Worm (Caenorhabditis elegans) whole organism, L4 larva: ENCODE results near the gene F22F7.4.
"Not testable (repeated sequence)": the region's sequence is repeated elsewhere in the genome, so short reads cannot be mapped to it uniquely, and the experiment has no call there.

ENCODE experiments used
- F10B5.3 ChIP-seq: sonication (generic microtip); optimal IDR thresholded peaks from 2 replicates; lab custom pipeline; 2016; ENCODE audit warnings: mild to moderate bottlenecking, missing genetic modification characterization, missing compliant biosample characterization
- R02D3.7 ChIP-seq: fragments of 150-350 bp; sonication (generic microtip); optimal IDR thresholded peaks from 3 replicates; lab custom pipeline; 2014; ENCODE audit warnings: missing biosample characterization, missing genetic modification characterization
- ZK337.2 ChIP-seq: fragments of 200-800 bp; sonication (Bioruptor generic); IDR thresholded peaks from 2 replicates; pipeline ENCODE4 v1.3.6; 2022; ENCODE audit warnings: missing genetic modification reagents, missing genetic modification characterization, missing compliant biosample characterization
- ZK546.5 ChIP-seq, 2 experiments: sonication (generic microtip); optimal IDR thresholded peaks; 2 replicates each; lab custom pipeline; 2017; ENCODE audit warnings: missing biosample characterization in 2 of 2, missing genetic modification characterization in 2 of 2
- aha-1 ChIP-seq: fragments of 150-350 bp; peaks from one replicate; lab custom pipeline; 2014; ENCODE audit warnings: missing biosample characterization, missing genetic modification characterization
- arid-1 ChIP-seq: fragments of 200-800 bp; sonication (Bioruptor generic); conservative IDR thresholded peaks from 2 replicates; pipeline ENCODE4 v1.3.6; 2022; ENCODE audit warnings: missing genetic modification reagents, missing genetic modification characterization, missing compliant biosample characterization
- ceh-20 ChIP-seq: fragments of 200-800 bp; sonication (Bioruptor generic); IDR thresholded peaks from 2 replicates; pipeline ENCODE4 v1.3.6; 2022; ENCODE audit warnings: missing genetic modification reagents, missing genetic modification characterization, missing compliant biosample characterization
- ceh-28 ChIP-seq: fragments of 150-350 bp; optimal IDR thresholded peaks from 2 replicates; lab custom pipeline; 2014; ENCODE audit warnings: missing biosample characterization, missing genetic modification reagents, missing genetic modification characterization
- ceh-32 ChIP-seq: sonication (generic microtip); optimal IDR thresholded peaks from 2 replicates; lab custom pipeline; 2016; ENCODE audit warnings: mild to moderate bottlenecking, missing genetic modification characterization, missing compliant biosample characterization; ENCODE audit not compliant: poor library complexity
- ceh-82 ChIP-seq: sonication (generic microtip); optimal IDR thresholded peaks from 2 replicates; lab custom pipeline; 2017; ENCODE audit warnings: missing biosample characterization, missing genetic modification characterization
- ces-1 ChIP-seq: fragments of 150-350 bp; sonication (generic microtip); optimal IDR thresholded peaks from 4 replicates; lab custom pipeline; 2014; ENCODE audit warnings: missing biosample characterization, missing genetic modification reagents, missing genetic modification characterization
- cey-2 ChIP-seq: sonication (generic microtip); optimal IDR thresholded peaks from 3 replicates; lab custom pipeline; 2017; ENCODE audit warnings: missing genetic modification characterization, mild to moderate bottlenecking, missing compliant biosample characterization, antibody characterized with exemption, borderline replicate concordance; ENCODE audit not compliant: insufficient read depth
- daf-12 ChIP-seq: fragments of 150-350 bp; optimal IDR thresholded peaks from 2 replicates; lab custom pipeline; 2014; ENCODE audit warnings: missing biosample characterization, missing genetic modification reagents, missing genetic modification characterization
- daf-16 ChIP-seq, 3 experiments: sonication (generic microtip); optimal IDR thresholded peaks; 2 replicates each; lab custom pipeline; 2016 to 2017; ENCODE audit warnings: missing genetic modification characterization in 3 of 3, missing genetic modification reagents in 3 of 3, mild to moderate bottlenecking in 2 of 3, missing compliant biosample characterization in 2 of 3, missing biosample characterization in 1 of 3, moderate library complexity in 1 of 3
- daf-19 ChIP-seq: fragments of 200-800 bp; sonication (Bioruptor generic); conservative IDR thresholded peaks from 2 replicates; pipeline ENCODE4 v1.3.6; 2022; ENCODE audit warnings: missing genetic modification characterization, missing compliant biosample characterization
- dmd-6 ChIP-seq: fragments of 200-800 bp; sonication (Bioruptor generic); IDR thresholded peaks from 2 replicates; pipeline ENCODE4 v1.3.6; 2022; ENCODE audit warnings: missing genetic modification reagents, missing genetic modification characterization, missing compliant biosample characterization
- dmd-8 ChIP-seq: fragments of 200-800 bp; sonication (Bioruptor generic); IDR thresholded peaks from 2 replicates; pipeline ENCODE4 v1.3.6; 2022; ENCODE audit warnings: missing genetic modification characterization, missing compliant biosample characterization
- egl-43 ChIP-seq: fragments of 200-800 bp; sonication (Bioruptor generic); IDR thresholded peaks from 2 replicates; pipeline ENCODE4 v1.3.6; 2022; ENCODE audit warnings: missing genetic modification reagents, missing genetic modification characterization, missing compliant biosample characterization
- fos-1 ChIP-seq: fragments of 150-350 bp; optimal IDR thresholded peaks from 2 replicates; lab custom pipeline; 2014; ENCODE audit warnings: missing biosample characterization, missing genetic modification characterization
- gei-8 ChIP-seq: fragments of 200-800 bp; sonication (Bioruptor generic); optimal IDR thresholded peaks from 2 replicates; lab custom pipeline; 2018; ENCODE audit warnings: mild to moderate bottlenecking, missing genetic modification characterization, missing compliant biosample characterization
- hif-1 ChIP-seq, 2 experiments: sonication (generic microtip); optimal IDR thresholded peaks; 2 replicates each; lab custom pipeline; 2016 to 2017; ENCODE audit warnings: missing compliant biosample characterization in 2 of 2, missing genetic modification characterization in 2 of 2, missing genetic modification reagents in 2 of 2, missing genotype in 2 of 2, mild to moderate bottlenecking in 1 of 2
- lin-1 ChIP-seq: fragments of 200-800 bp; sonication (Bioruptor generic); IDR thresholded peaks from 2 replicates; pipeline ENCODE4 v1.3.6; 2022; ENCODE audit warnings: missing genetic modification reagents, missing genetic modification characterization, missing compliant biosample characterization
- lin-39 ChIP-seq: fragments of 150-350 bp; optimal IDR thresholded peaks from 2 replicates; lab custom pipeline; 2014; ENCODE audit warnings: missing biosample characterization, missing genetic modification reagents, missing genetic modification characterization
- madf-5 ChIP-seq, 2 experiments: fragments of 200-800 bp; sonication (Bioruptor generic); IDR thresholded peaks; 2 replicates each; pipeline ENCODE4 v1.3.6; 2022; ENCODE audit warnings: missing compliant biosample characterization in 2 of 2, missing genetic modification characterization in 2 of 2
- mdl-1 ChIP-seq, 2 experiments: fragments of 150-350 bp in 1 of 2; sonication (generic microtip) in 1 of 2; optimal IDR thresholded peaks; 2 replicates each; lab custom pipeline; 2014 to 2017; ENCODE audit warnings: missing biosample characterization in 2 of 2, missing genetic modification characterization in 2 of 2
- mdt-29 ChIP-seq: fragments of 200-800 bp; sonication (Bioruptor generic); IDR thresholded peaks from 2 replicates; pipeline ENCODE4 v1.3.6; 2022; ENCODE audit warnings: missing genetic modification reagents, missing genetic modification characterization, missing compliant biosample characterization
- mep-1 ChIP-seq: fragments of 150-350 bp; sonication (generic microtip); optimal IDR thresholded peaks from 3 replicates; lab custom pipeline; 2014; ENCODE audit warnings: missing biosample characterization, missing genetic modification characterization
- mxl-2 ChIP-seq: fragments of 200-800 bp; sonication (Bioruptor generic); conservative IDR thresholded peaks from 2 replicates; pipeline ENCODE4 v1.3.6; 2022; ENCODE audit warnings: missing genetic modification reagents, missing genetic modification characterization, missing compliant biosample characterization
- mxl-3 ChIP-seq: fragments of 200-800 bp; sonication (Bioruptor generic); optimal IDR thresholded peaks from 2 replicates; lab custom pipeline; 2018; ENCODE audit warnings: mild to moderate bottlenecking, missing genetic modification characterization, missing compliant biosample characterization
- nhr-11 ChIP-seq: fragments of 150-350 bp; optimal IDR thresholded peaks from 2 replicates; lab custom pipeline; 2014; ENCODE audit warnings: missing biosample characterization, missing genetic modification characterization
- nhr-28 ChIP-seq: fragments of 150-350 bp; optimal IDR thresholded peaks from 2 replicates; lab custom pipeline; 2014; ENCODE audit warnings: missing biosample characterization, missing genetic modification characterization
- nhr-6 ChIP-seq: fragments of 150-350 bp; optimal IDR thresholded peaks from 2 replicates; lab custom pipeline; 2014; ENCODE audit warnings: missing biosample characterization, missing genetic modification characterization
- php-3 ChIP-seq: fragments of 200-800 bp; sonication (Bioruptor generic); IDR thresholded peaks from 2 replicates; pipeline ENCODE4 v1.3.6; 2022; ENCODE audit warnings: missing genetic modification reagents, missing genetic modification characterization, missing compliant biosample characterization
- rbr-2 ChIP-seq: sonication (generic microtip); optimal IDR thresholded peaks from 2 replicates; lab custom pipeline; 2016; ENCODE audit warnings: missing genotype, missing genetic modification characterization, missing compliant biosample characterization
- tra-1 ChIP-seq: fragments of 200-800 bp; sonication (Bioruptor generic); IDR thresholded peaks from 2 replicates; pipeline ENCODE4 v1.3.6; 2022; ENCODE audit warnings: missing genetic modification reagents, missing genetic modification characterization, missing compliant biosample characterization
- unc-62 ChIP-seq, 3 experiments: fragments of 150-350 bp in 1 of 3; sonication (generic microtip); optimal IDR thresholded peaks in 2 of 3; peaks in 1 of 3; 1 replicate in 1 of 3; 2 replicates in 2 of 3; lab custom pipeline; 2014 to 2017; ENCODE audit warnings: missing biosample characterization in 3 of 3, missing genetic modification characterization in 3 of 3, missing genetic modification reagents in 3 of 3, missing genotype in 1 of 3
- zag-1 ChIP-seq: fragments of 150-350 bp; optimal IDR thresholded peaks from 2 replicates; lab custom pipeline; 2014; ENCODE audit warnings: missing biosample characterization, missing genetic modification characterization
- zfp-2 ChIP-seq: sonication (generic microtip); optimal IDR thresholded peaks from 2 replicates; lab custom pipeline; 2016; ENCODE audit warnings: mild to moderate bottlenecking, missing genetic modification characterization, missing compliant biosample characterization
- ztf-11 ChIP-seq: fragments of 150-350 bp; optimal IDR thresholded peaks from 2 replicates; lab custom pipeline; 2014; ENCODE audit warnings: missing biosample characterization, missing genetic modification characterization

The F22F7.4 gene

ce11 chrV:2146044-2146443 is 40.2 kb upstream of the F22F7.4 start, which contains the start of gene str-52:
Gene str-52, minus strand, starts transcription at chrV:2146144.
- TF ChIP-seq gei-8 (GFP tag; lab: Kevin White, UChicago) = no peak
- no peak for TF ChIP-seq ces-1
- TF ChIP-seq ZK546.5 (tag; optimal IDR thresholded peaks at IDR 0.05; lab: Kevin White, UChicago) = no peak
- no peak for TF ChIP-seq rbr-2 (tag; lab: Kevin White, UChicago)
- TF ChIP-seq fos-1 (tag; lab: Kevin White, UChicago) = no peak
- no peak for TF ChIP-seq dmd-8 (GFP tag; lab: Robert Waterston, UW)
- no peak for TF ChIP-seq zag-1 (tag; lab: Kevin White, UChicago)
- no peak for TF ChIP-seq dmd-6 (GFP tag; lab: Robert Waterston, UW)

DNA sequence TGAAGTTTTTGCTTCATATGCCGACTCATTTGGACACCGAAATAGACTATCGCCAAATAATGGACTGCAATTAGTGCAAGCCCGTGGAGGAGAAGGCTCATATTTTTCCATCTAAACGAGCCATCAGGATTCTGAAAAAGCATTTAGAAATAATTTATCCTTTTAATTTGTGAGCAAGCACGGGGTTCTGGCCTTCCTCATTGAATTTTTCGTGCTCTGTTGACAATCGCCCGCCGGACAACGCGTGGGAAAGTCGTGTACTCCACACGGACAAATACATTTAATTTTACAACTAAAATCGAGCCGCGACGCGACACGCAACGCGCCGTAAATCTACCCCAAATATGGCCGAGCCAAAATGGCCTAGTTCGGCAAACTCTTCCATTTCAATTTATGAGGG is 38.5 kb upstream of the F22F7.4 start, which contains the start of gene F22F7.12:
Gene F22F7.12 (minus strand): TSS at position 101 of the 400 bp plus-strand sequence.
- not testable (repeated sequence) for TF ChIP-seq ztf-11 (tag; lab: Kevin White, UChicago); madf-5 (GFP tag; IDR thresholded peaks at IDR 0.05; lab: Robert Waterston, UW); ceh-32 (tag; lab: Kevin White, UChicago)

DNA sequence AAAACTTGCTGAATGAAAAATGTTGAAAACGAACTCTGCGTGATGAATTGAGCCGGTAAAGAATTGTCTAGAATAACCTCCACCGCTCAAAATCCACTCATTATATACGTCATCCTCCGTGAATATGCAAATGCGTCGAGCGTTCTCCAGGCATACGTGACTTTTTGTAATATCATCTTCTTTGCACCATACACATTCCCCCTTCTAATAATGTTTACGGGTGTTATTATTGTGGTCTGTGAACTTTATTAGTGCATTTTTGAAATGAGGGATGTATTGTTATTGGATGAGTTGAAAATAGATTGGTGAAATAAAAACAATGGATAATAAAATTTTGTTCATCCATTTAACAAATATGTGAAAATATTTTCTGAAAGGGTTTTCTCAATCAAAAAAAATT is 34.0 kb upstream of the F22F7.4 start, which contains the start of gene F22F7.7:
Gene F22F7.7 (minus strand): TSS at position 125 of the 400 bp plus-strand sequence.
- no peak for TF ChIP-seq lin-39
- peak; percentile 94 for TF ChIP-seq aha-1 (tag; lab: Kevin White, UChicago)
- TF ChIP-seq zfp-2 (tag; lab: Kevin White, UChicago) = no peak
- no peak for TF ChIP-seq mxl-2 (GFP tag; lab: Robert Waterston, UW)
- no peak for TF ChIP-seq mep-1 (tag; lab: Kevin White, UChicago)
- peak in 1 of 2 experiments; percentile 69 for TF ChIP-seq hif-1 (tag; optimal IDR thresholded peaks at IDR 0.05; lab: Kevin White, UChicago)
- TF ChIP-seq mdl-1 (tag; optimal IDR thresholded peaks at IDR 0.05; lab: Kevin White, UChicago) = no peak
- TF ChIP-seq dmd-8 (GFP tag; lab: Robert Waterston, UW) = no peak
- no peak for TF ChIP-seq egl-43 (GFP tag; lab: Robert Waterston, UW)
- no peak for TF ChIP-seq ceh-20 (GFP tag; lab: Robert Waterston, UW)
- no peak for TF ChIP-seq daf-12 (tag; lab: Kevin White, UChicago)
- TF ChIP-seq php-3 (GFP tag; lab: Robert Waterston, UW) = no peak
- no peak for TF ChIP-seq cey-2 (tag; lab: Kevin White, UChicago)
- no peak for TF ChIP-seq arid-1 (GFP tag; lab: Robert Waterston, UW)
- TF ChIP-seq nhr-28 (tag; lab: Kevin White, UChicago) = no peak

DNA sequence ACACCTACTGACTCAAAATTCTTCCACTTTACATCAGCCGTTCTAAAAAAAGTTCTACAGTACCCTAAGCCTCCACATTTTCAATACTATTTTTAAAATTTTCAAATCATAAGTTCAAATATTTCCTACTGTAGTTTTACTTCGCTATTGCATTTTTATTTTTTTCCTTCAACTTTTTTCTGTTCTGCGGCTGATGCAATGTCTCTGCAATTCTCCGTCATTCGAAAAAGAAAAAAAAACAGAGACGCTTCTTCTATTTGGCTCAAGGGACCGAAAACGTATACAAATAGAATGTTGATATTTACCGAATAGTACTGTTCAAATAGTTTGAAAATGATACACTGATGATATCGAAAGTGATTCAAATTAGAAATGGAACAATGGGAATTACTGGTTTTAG is 32.4 kb upstream of the F22F7.4 start:
- TF ChIP-seq nhr-28 (tag; lab: Kevin White, UChicago) (peak; percentile 12), nhr-11 (peak; percentile 43), mdt-29 (GFP tag; lab: Robert Waterston, UW) (no peak), unc-62 (GFP tag; optimal IDR thresholded peaks at IDR 0.05 in 1 of 2; lab: Kevin White, UChicago) (peak in 1 of 2 experiments; percentile 42), unc-62 (tag; optimal IDR thresholded peaks at IDR 0.05; lab: Kevin White, UChicago) (no peak)

- TF ChIP-seq ces-1 = no peak
- peak; percentile 62 for TF ChIP-seq dmd-6 (GFP tag; lab: Robert Waterston, UW)
- TF ChIP-seq daf-16 (GFP tag; optimal IDR thresholded peaks at IDR 0.05; lab: Kevin White, UChicago) = no peak
- TF ChIP-seq daf-16 (tag; optimal IDR thresholded peaks at IDR 0.05; lab: Kevin White, UChicago) = peak; percentile 37
- TF ChIP-seq, all 104 proteins: peak for 2
Observed at ce11 chrV:2137010-2137409, 31.1 kb upstream of the F22F7.4 start.

- TF ChIP-seq aha-1 (tag; lab: Kevin White, UChicago) = peak; percentile 60
- peak in 1 of 2 experiments; percentile 68 for TF ChIP-seq mdl-1 (tag; optimal IDR thresholded peaks at IDR 0.05; lab: Kevin White, UChicago)
- TF ChIP-seq daf-19 (GFP tag; lab: Robert Waterston, UW) = no peak
- peak; percentile 95 for TF ChIP-seq mxl-3 (GFP tag; lab: Kevin White, UChicago)
- no peak for TF ChIP-seq ceh-28 (tag; lab: Kevin White, UChicago)
- TF ChIP-seq dmd-6 (GFP tag; lab: Robert Waterston, UW) = peak; percentile 52
- TF ChIP-seq nhr-28 (tag; lab: Kevin White, UChicago) = peak; percentile 63
- no peak for TF ChIP-seq ceh-82 (tag; lab: Kevin White, UChicago)
- TF ChIP-seq lin-1 (GFP tag; lab: Robert Waterston, UW) = no peak
- no peak for TF ChIP-seq ceh-32 (tag; lab: Kevin White, UChicago)
- no peak for TF ChIP-seq R02D3.7 (tag; lab: Kevin White, UChicago)
- no peak for TF ChIP-seq F10B5.3 (tag; lab: Kevin White, UChicago)
- no peak for TF ChIP-seq ceh-20 (GFP tag; lab: Robert Waterston, UW)
- TF ChIP-seq arid-1 (GFP tag; lab: Robert Waterston, UW) = peak; percentile 45; the same call in 1 of the 2 replicates
- no peak for TF ChIP-seq fos-1 (tag; lab: Kevin White, UChicago)
- TF ChIP-seq ZK337.2 (GFP tag; lab: Robert Waterston, UW) = 0 out of 2 replicates have a peak, but pooled peaks have one; percentile 8
- TF ChIP-seq nhr-6 (tag; lab: Kevin White, UChicago) = no peak
- TF ChIP-seq tra-1 (GFP tag; lab: Robert Waterston, UW) = no peak
Observed at ce11 chrV:2135323-2135722, 29.4 kb upstream of the F22F7.4 start.
